Worm (Caenorhabditis elegans) whole organism, L3 larva: Measurements from ENCODE around the gene K09H11.15.

Experiments
- R02D3.7 ChIP-seq: fragments of 150-350 bp; optimal IDR thresholded peaks from 2 replicates; lab custom pipeline; 2014; ENCODE audit warnings: missing biosample characterization, missing genetic modification characterization
- ZK546.5 ChIP-seq: sonication (generic microtip); optimal IDR thresholded peaks from 2 replicates; lab custom pipeline; 2017; ENCODE audit warnings: missing biosample characterization, missing genetic modification characterization
- aly-2 ChIP-seq: fragments of 150-350 bp; optimal IDR thresholded peaks from 2 replicates; lab custom pipeline; 2014; ENCODE audit warnings: missing biosample characterization, missing genetic modification characterization
- ama-1 ChIP-seq: fragments of 150-350 bp; optimal IDR thresholded peaks from 2 replicates; lab custom pipeline; 2018
- ceh-16 ChIP-seq: sonication (generic microtip); optimal IDR thresholded peaks from 2 replicates; lab custom pipeline; 2017; ENCODE audit warnings: missing biosample characterization, missing genetic modification characterization
- ceh-28 ChIP-seq: fragments of 150-350 bp; optimal IDR thresholded peaks from 2 replicates; lab custom pipeline; 2014; ENCODE audit warnings: missing biosample characterization, missing genetic modification reagents, missing genetic modification characterization
- ceh-82 ChIP-seq: fragments of 150-350 bp; optimal IDR thresholded peaks from 2 replicates; lab custom pipeline; 2014; ENCODE audit warnings: missing biosample characterization, missing genetic modification characterization
- ceh-9 ChIP-seq: sonication (generic microtip); optimal IDR thresholded peaks from 2 replicates; lab custom pipeline; 2018; ENCODE audit warnings: missing biosample characterization, missing genetic modification characterization
- daf-12 ChIP-seq: fragments of 150-350 bp; optimal IDR thresholded peaks from 2 replicates; lab custom pipeline; 2014; ENCODE audit warnings: missing biosample characterization, missing genetic modification reagents, missing genetic modification characterization
- egl-27 ChIP-seq: sonication (generic microtip); optimal IDR thresholded peaks from 4 replicates; lab custom pipeline; 2017; ENCODE audit warnings: missing biosample characterization, missing genetic modification reagents, missing genetic modification characterization
- egl-5 ChIP-seq: fragments of 150-350 bp; optimal IDR thresholded peaks from 2 replicates; lab custom pipeline; 2017; ENCODE audit warnings: missing biosample characterization, missing genetic modification reagents, missing genetic modification characterization, inconsistent platforms
- elt-1 ChIP-seq: fragments of 150-350 bp; optimal IDR thresholded peaks from 2 replicates; lab custom pipeline; 2014; ENCODE audit warnings: missing biosample characterization, missing genetic modification characterization
- elt-2 ChIP-seq: sonication (generic microtip); optimal IDR thresholded peaks from 2 replicates; lab custom pipeline; 2016; ENCODE audit warnings: missing genetic modification reagents, mild to moderate bottlenecking, missing genetic modification characterization, missing compliant biosample characterization
- elt-3 ChIP-seq, 3 experiments: fragments of 150-350 bp in 1 of 3; sonication (generic microtip) in 2 of 3; optimal IDR thresholded peaks; 2 replicates in 2 of 3; 4 replicates in 1 of 3; lab custom pipeline; 2014 to 2017; ENCODE audit warnings: missing biosample characterization in 3 of 3, missing genetic modification characterization in 3 of 3
- eor-1 ChIP-seq, 2 experiments: fragments of 150-350 bp; optimal IDR thresholded peaks; 2 replicates each; lab custom pipeline; 2014 to 2018; ENCODE audit warnings: missing biosample characterization in 2 of 2, missing genetic modification characterization in 2 of 2
- fkh-10 ChIP-seq: sonication (generic microtip); optimal IDR thresholded peaks from 2 replicates; lab custom pipeline; 2017; ENCODE audit warnings: missing biosample characterization, missing genetic modification reagents, missing genetic modification characterization
- fkh-2 ChIP-seq: fragments of 150-350 bp; optimal IDR thresholded peaks from 2 replicates; lab custom pipeline; 2014; ENCODE audit warnings: missing biosample characterization, missing genetic modification reagents, missing genetic modification characterization
- fos-1 ChIP-seq: fragments of 150-350 bp; optimal IDR thresholded peaks from 2 replicates; lab custom pipeline; 2014; ENCODE audit warnings: missing biosample characterization, missing genetic modification characterization
- hmg-11 ChIP-seq: sonication (generic microtip); optimal IDR thresholded peaks from 2 replicates; lab custom pipeline; 2016; ENCODE audit warnings: missing genetic modification characterization, missing compliant biosample characterization
- jun-1 ChIP-seq: fragments of 150-350 bp; optimal IDR thresholded peaks from 2 replicates; lab custom pipeline; 2014; ENCODE audit warnings: missing biosample characterization, missing genetic modification reagents, missing genetic modification characterization
- lin-15B ChIP-seq: fragments of 150-350 bp; optimal IDR thresholded peaks from 2 replicates; lab custom pipeline; 2014; ENCODE audit warnings: missing biosample characterization, missing genetic modification characterization
- lin-39 ChIP-seq: fragments of 150-350 bp; optimal IDR thresholded peaks from 2 replicates; lab custom pipeline; 2018; ENCODE audit warnings: missing biosample characterization, missing genetic modification reagents, missing genetic modification characterization
- lsy-12 ChIP-seq: sonication (generic microtip); optimal IDR thresholded peaks from 2 replicates; lab custom pipeline; 2016; ENCODE audit warnings: mild to moderate bottlenecking, missing genetic modification characterization, missing compliant biosample characterization
- mdl-1 ChIP-seq: fragments of 150-350 bp; optimal IDR thresholded peaks from 2 replicates; lab custom pipeline; 2014; ENCODE audit warnings: missing biosample characterization, missing genetic modification characterization
- mml-1 ChIP-seq: fragments of 150-350 bp; sonication (generic microtip); optimal IDR thresholded peaks from 3 replicates; lab custom pipeline; 2014; ENCODE audit warnings: missing biosample characterization, missing genetic modification characterization
- nfya-1 ChIP-seq: sonication (generic microtip); optimal IDR thresholded peaks from 2 replicates; lab custom pipeline; 2017; ENCODE audit warnings: missing genetic modification characterization, mild to moderate bottlenecking, missing compliant biosample characterization, antibody characterized with exemption, moderate library complexity; ENCODE audit not compliant: insufficient read depth
- nhr-11 ChIP-seq: fragments of 150-350 bp; optimal IDR thresholded peaks from 2 replicates; lab custom pipeline; 2014; ENCODE audit warnings: missing biosample characterization, missing genetic modification characterization
- nhr-12 ChIP-seq: fragments of 150-350 bp; optimal IDR thresholded peaks from 2 replicates; lab custom pipeline; 2014; ENCODE audit warnings: missing biosample characterization, missing genetic modification characterization
- nhr-23 ChIP-seq: fragments of 150-350 bp; optimal IDR thresholded peaks from 2 replicates; lab custom pipeline; 2014; ENCODE audit warnings: missing biosample characterization, missing genetic modification reagents, missing genetic modification characterization
- nhr-237 ChIP-seq: fragments of 150-350 bp; optimal IDR thresholded peaks from 2 replicates; lab custom pipeline; 2014; ENCODE audit warnings: missing biosample characterization, missing genetic modification characterization
- nhr-25 ChIP-seq: sonication (generic microtip); optimal IDR thresholded peaks from 2 replicates; lab custom pipeline; 2017; ENCODE audit warnings: missing biosample characterization, missing genetic modification characterization
- nhr-28 ChIP-seq: fragments of 150-350 bp; optimal IDR thresholded peaks from 2 replicates; lab custom pipeline; 2014; ENCODE audit warnings: missing biosample characterization, missing genetic modification characterization
- nhr-43 ChIP-seq: sonication (generic microtip); optimal IDR thresholded peaks from 2 replicates; lab custom pipeline; 2016; ENCODE audit warnings: mild to moderate bottlenecking, missing genetic modification characterization, missing compliant biosample characterization; ENCODE audit not compliant: poor library complexity, severe bottlenecking
- nhr-67 ChIP-seq: fragments of 150-350 bp; optimal IDR thresholded peaks from 2 replicates; lab custom pipeline; 2014; ENCODE audit warnings: missing biosample characterization, missing genetic modification characterization
- nhr-76 ChIP-seq: fragments of 150-350 bp; sonication (generic microtip); optimal IDR thresholded peaks from 5 replicates; lab custom pipeline; 2014; ENCODE audit warnings: missing biosample characterization, missing genetic modification characterization
- nhr-77 ChIP-seq: fragments of 150-350 bp; optimal IDR thresholded peaks from 2 replicates; lab custom pipeline; 2014; ENCODE audit warnings: missing biosample characterization, missing genetic modification characterization
- pha-4 ChIP-seq: fragments of 150-350 bp; optimal IDR thresholded peaks from 2 replicates; lab custom pipeline; 2014; ENCODE audit warnings: missing biosample characterization, missing genetic modification reagents, missing genetic modification characterization
- pqm-1 ChIP-seq: fragments of 150-350 bp; optimal IDR thresholded peaks from 2 replicates; lab custom pipeline; 2017; ENCODE audit warnings: missing biosample characterization, missing genetic modification characterization, inconsistent platforms
- sea-2 ChIP-seq: fragments of 150-350 bp; sonication (generic microtip); optimal IDR thresholded peaks from 4 replicates; lab custom pipeline; 2014; ENCODE audit warnings: missing biosample characterization, missing genetic modification reagents, missing genetic modification characterization
- skn-1 ChIP-seq: fragments of 150-350 bp; optimal IDR thresholded peaks from 2 replicates; lab custom pipeline; 2014; ENCODE audit warnings: missing biosample characterization, missing genetic modification characterization
- snpc-4 ChIP-seq: fragments of 150-350 bp; optimal IDR thresholded peaks from 2 replicates; lab custom pipeline; 2014; ENCODE audit warnings: missing biosample characterization, missing genetic modification characterization
- tbx-2 ChIP-seq: sonication (generic microtip); optimal IDR thresholded peaks from 2 replicates; lab custom pipeline; 2016; ENCODE audit warnings: mild to moderate bottlenecking, missing genetic modification characterization, missing compliant biosample characterization
- unc-39 ChIP-seq: sonication (generic microtip); optimal IDR thresholded peaks from 4 replicates; lab custom pipeline; 2017; ENCODE audit warnings: missing biosample characterization, missing genetic modification characterization
- unc-62 ChIP-seq: fragments of 150-350 bp; sonication (generic microtip); optimal IDR thresholded peaks from 4 replicates; lab custom pipeline; 2014; ENCODE audit warnings: missing biosample characterization, missing genetic modification reagents, missing genetic modification characterization
- zag-1 ChIP-seq: fragments of 150-350 bp; optimal IDR thresholded peaks from 2 replicates; lab custom pipeline; 2014; ENCODE audit warnings: missing biosample characterization, missing genetic modification characterization
- ztf-11 ChIP-seq: fragments of 150-350 bp; optimal IDR thresholded peaks from 2 replicates; lab custom pipeline; 2014; ENCODE audit warnings: missing biosample characterization, missing genetic modification characterization
- ztf-4 ChIP-seq: fragments of 150-350 bp; optimal IDR thresholded peaks from 2 replicates; lab custom pipeline; 2014; ENCODE audit warnings: missing biosample characterization, missing genetic modification characterization

The K09H11.15 gene

DNA sequence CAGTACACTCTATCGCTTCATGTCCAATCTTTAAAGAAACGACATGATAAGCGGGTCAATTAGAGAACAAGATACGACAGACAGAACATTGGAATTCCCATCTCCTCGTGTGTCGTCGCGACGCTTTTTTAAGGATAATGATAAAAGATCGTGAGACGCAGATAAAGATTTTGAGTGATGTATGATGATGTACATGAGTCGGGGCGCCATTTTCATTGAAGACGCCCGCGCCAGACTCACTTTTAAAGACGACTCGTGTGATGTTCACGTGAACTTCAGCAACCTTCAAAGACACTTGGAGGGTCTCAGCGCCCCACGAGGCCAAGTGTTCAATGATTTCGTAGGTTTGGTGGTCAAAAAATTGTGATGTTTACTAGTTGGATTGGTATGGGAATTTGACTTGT is 37.6 kb upstream of the K09H11.15 start (continued):
- TF ChIP-seq ama-1 (no peak), unc-39 (tag; lab: Kevin White, UChicago) (no peak), elt-1 (tag; lab: Kevin White, UChicago) (peak; percentile 20), hmg-11 (tag; lab: Kevin White, UChicago) (no peak), zag-1 (tag; lab: Kevin White, UChicago) (no peak), nhr-77 (no peak)

DNA sequence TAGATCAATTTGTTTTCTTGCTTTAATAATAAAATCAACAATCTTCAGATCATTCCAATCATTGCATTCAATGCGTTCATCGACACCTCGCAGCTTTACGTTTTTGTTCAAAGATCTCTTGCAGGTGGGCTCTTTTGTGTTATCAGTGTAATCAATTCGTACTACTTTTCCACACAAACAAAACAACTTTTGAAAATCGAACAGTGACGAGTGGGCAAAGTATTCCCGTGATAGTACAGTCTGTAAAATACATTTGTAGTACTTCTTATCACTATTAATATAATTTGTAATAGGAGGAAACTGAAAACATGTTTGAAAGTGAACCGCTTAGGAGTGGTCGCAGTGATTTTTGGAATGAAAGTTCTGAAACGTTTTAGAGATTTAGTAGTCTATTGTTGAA is 34.4 kb upstream of the K09H11.15 start, which contains the start of gene pgph-2:
Gene pgph-2 (plus strand): TSS at position 47 of the 400 bp plus-strand sequence.
- TF ChIP-seq ceh-82 (tag; lab: Kevin White, UChicago) = no peak
- no peak for TF ChIP-seq elt-1 (tag; lab: Kevin White, UChicago)
- TF ChIP-seq ztf-4 (tag; lab: Kevin White, UChicago) = no peak
- no peak for TF ChIP-seq nhr-25 (tag; lab: Kevin White, UChicago)
- TF ChIP-seq egl-5 = no peak
- TF ChIP-seq tbx-2 (tag; lab: Kevin White, UChicago) = no peak
- peak; percentile 18 for TF ChIP-seq pha-4 (tag; lab: Kevin White, UChicago)
- TF ChIP-seq unc-62 (GFP tag; lab: Kevin White, UChicago) = no peak
- no peak for TF ChIP-seq ceh-9 (tag; lab: Kevin White, UChicago)
- no peak for TF ChIP-seq ztf-11 (tag; lab: Kevin White, UChicago)
- TF ChIP-seq hmg-11 (tag; lab: Kevin White, UChicago) = no peak
- TF ChIP-seq lin-15B (tag; lab: Kevin White, UChicago) = no peak
- TF ChIP-seq elt-2 (tag; lab: Kevin White, UChicago) = peak; percentile 74
- peak; percentile 76 for TF ChIP-seq pqm-1 (tag; lab: Kevin White, UChicago)

DNA sequence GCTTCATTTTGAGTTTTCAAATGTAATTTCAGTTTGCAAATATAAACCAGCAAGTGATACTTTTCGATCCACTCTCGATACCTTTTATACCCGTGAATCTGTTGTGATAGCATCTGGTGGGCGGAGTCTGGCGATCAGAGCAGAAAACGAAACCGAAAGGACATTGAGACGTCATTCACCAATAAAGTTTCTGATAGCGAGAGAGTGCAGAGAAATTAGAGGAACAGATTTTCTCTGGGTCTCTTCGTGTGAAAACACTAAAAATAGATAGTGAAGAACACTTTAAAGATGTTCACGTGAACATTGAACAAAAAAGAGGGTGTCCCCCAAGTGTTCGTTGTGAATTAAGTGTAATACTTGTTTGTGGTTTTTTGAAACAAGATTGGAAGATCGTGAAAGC is 33.1 kb upstream of the K09H11.15 start, which contains the start of gene pgph-3:
Gene pgph-3 (minus strand): TSS at position 60 of the 400 bp plus-strand sequence.
- TF ChIP-seq fkh-2 (no peak), daf-12 (tag; lab: Kevin White, UChicago) (no peak), elt-3 (tag; optimal IDR thresholded peaks at IDR 0.05; lab: Kevin White, UChicago) (peak in 1 of 3 experiments; percentile 72), jun-1 (tag; lab: Kevin White, UChicago) (peak; percentile 73), ztf-4 (tag; lab: Kevin White, UChicago) (no peak), aly-2 (no peak), snpc-4 (tag; lab: Kevin White, UChicago) (no peak), fkh-10 (GFP tag; lab: Kevin White, UChicago) (no peak), nfya-1 (tag; lab: Kevin White, UChicago) (peak; percentile 68), zag-1 (tag; lab: Kevin White, UChicago) (no peak), ztf-11 (tag; lab: Kevin White, UChicago) (no peak), nhr-23 (tag; lab: Kevin White, UChicago) (peak; percentile 93), ZK546.5 (tag; lab: Kevin White, UChicago) (no peak), pqm-1 (tag; lab: Kevin White, UChicago) (peak; percentile 93), nhr-76 (tag; lab: Kevin White, UChicago) (peak; percentile 54), nhr-77 (no peak), unc-39 (tag; lab: Kevin White, UChicago) (no peak), mml-1 (tag; lab: Kevin White, UChicago) (no peak), eor-1 (tag; optimal IDR thresholded peaks at IDR 0.05; lab: Kevin White, UChicago) (no peak), nhr-43 (peak; percentile 70), nhr-25 (tag; lab: Kevin White, UChicago) (peak; percentile 92), lin-15B (tag; lab: Kevin White, UChicago) (no peak), ceh-16 (tag; lab: Kevin White, UChicago) (no peak), lin-39 (no peak), elt-2 (tag; lab: Kevin White, UChicago) (peak; percentile 89), ama-1 (no peak), tbx-2 (tag; lab: Kevin White, UChicago) (peak; percentile 31), nhr-67 (tag; lab: Kevin White, UChicago) (no peak), elt-1 (tag; lab: Kevin White, UChicago) (peak; percentile 46), ceh-28 (tag; lab: Kevin White, UChicago) (peak; percentile 46), nhr-12 (tag; lab: Kevin White, UChicago) (no peak), mdl-1 (tag; lab: Kevin White, UChicago) (peak; percentile 81), nhr-11 (tag; lab: Kevin White, UChicago) (no peak), pha-4 (tag; lab: Kevin White, UChicago) (peak; percentile 68), nhr-28 (tag; lab: Kevin White, UChicago) (no peak), fos-1 (tag; lab: Kevin White, UChicago) (no peak), unc-62 (GFP tag; lab: Kevin White, UChicago) (no peak), nhr-237 (tag; lab: Kevin White, UChicago) (no peak), sea-2 (GFP tag; lab: Kevin White, UChicago) (no peak), lsy-12 (peak; percentile 29), ceh-82 (tag; lab: Kevin White, UChicago) (no peak), hmg-11 (tag; lab: Kevin White, UChicago) (no peak), skn-1 (tag; lab: Kevin White, UChicago) (no peak), egl-5 (peak; percentile 40), egl-27 (tag; lab: Kevin White, UChicago) (peak; percentile 62), ceh-9 (tag; lab: Kevin White, UChicago) (no peak), R02D3.7 (tag; lab: Kevin White, UChicago) (no peak)
